Fruit fly (Drosophila melanogaster) whole organism, adult: ENCODE measurements around the gene Ibf1.

Experiments
- CG1620 ChIP-seq: fragments of 200-800 bp; sonication (Bioruptor generic); optimal IDR thresholded peaks from 2 replicates; lab custom pipeline; 2016; ENCODE audit warnings: missing biosample characterization, missing genetic modification characterization
- kay ChIP-seq: fragments of 200-800 bp; sonication (Bioruptor generic); peaks from one replicate; lab custom pipeline; 2016; ENCODE audit warnings: missing biosample characterization, missing genetic modification characterization, borderline replicate concordance

DNA sequence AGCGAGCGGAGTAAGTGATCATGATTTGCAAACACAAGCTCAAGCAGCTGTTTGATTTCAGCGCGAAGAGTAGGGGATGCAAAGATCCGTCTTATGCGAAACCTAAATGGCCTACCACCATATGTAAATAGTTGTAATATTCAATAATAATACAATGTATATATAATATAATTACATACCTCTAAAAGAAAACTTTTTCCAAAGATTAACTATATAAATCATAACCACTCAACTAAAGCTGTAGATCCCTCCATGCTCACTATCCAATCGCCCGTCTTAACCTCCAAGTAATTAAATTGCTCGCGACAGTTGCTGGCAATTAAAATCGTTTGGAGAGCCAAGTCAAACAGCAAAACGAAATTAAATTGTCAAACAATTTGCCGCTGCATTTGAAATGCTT is 31.4 kb upstream of the Ibf1 start:
- no peak for TF ChIP-seq CG1620 (GFP tag; lab: Kevin White, UChicago)
- no peak for TF ChIP-seq kay (GFP tag; lab: Kevin White, UChicago)
